Worm (Caenorhabditis elegans) whole organism, early embryonic: Measurements from ENCODE around the gene hif-1.

Experiments used
- B0310.2 ChIP-seq: sonication (generic microtip); optimal IDR thresholded peaks from 2 replicates; lab custom pipeline; 2016; ENCODE audit warnings: mild to moderate bottlenecking, missing genetic modification characterization, missing compliant biosample characterization
- F13C5.2 ChIP-seq: sonication (generic microtip); optimal IDR thresholded peaks from 2 replicates; lab custom pipeline; 2017; ENCODE audit warnings: mild to moderate bottlenecking, missing genetic modification characterization, inconsistent platforms, missing compliant biosample characterization
- aly-1 ChIP-seq: sonication (generic microtip); optimal IDR thresholded peaks from 2 replicates; lab custom pipeline; 2016; ENCODE audit warnings: missing genetic modification characterization, missing compliant biosample characterization
- ama-1 ChIP-seq: fragments of 150-350 bp; optimal IDR thresholded peaks from 2 replicates; lab custom pipeline; 2014
- ceh-13 ChIP-seq: fragments of 200-800 bp; sonication (Bioruptor generic); optimal IDR thresholded peaks from 2 replicates; lab custom pipeline; 2018; ENCODE audit warnings: mild to moderate bottlenecking, missing genetic modification characterization, missing compliant biosample characterization
- ceh-36 ChIP-seq: sonication (generic microtip); optimal IDR thresholded peaks from 2 replicates; lab custom pipeline; 2016; ENCODE audit warnings: missing genetic modification characterization, inconsistent platforms, missing compliant biosample characterization
- ets-7 ChIP-seq: sonication (generic microtip); optimal IDR thresholded peaks from 2 replicates; lab custom pipeline; 2016; ENCODE audit warnings: missing genotype, missing genetic modification characterization, missing compliant biosample characterization
- flt-1 ChIP-seq: fragments of 200-800 bp; sonication (Bioruptor generic); IDR thresholded peaks from 2 replicates; pipeline ENCODE4 v1.3.6; 2022; ENCODE audit warnings: missing genetic modification characterization, missing compliant biosample characterization
- hmbx-1 ChIP-seq: sonication (generic microtip); optimal IDR thresholded peaks from 2 replicates; lab custom pipeline; 2016; ENCODE audit warnings: mild to moderate bottlenecking, missing genetic modification characterization, missing compliant biosample characterization
- hmg-4 ChIP-seq: fragments of 200-800 bp; sonication (Bioruptor generic); optimal IDR thresholded peaks from 2 replicates; lab custom pipeline; 2018; ENCODE audit warnings: mild to moderate bottlenecking, missing genetic modification characterization, missing compliant biosample characterization
- hnd-1 ChIP-seq: sonication (generic microtip); optimal IDR thresholded peaks from 2 replicates; lab custom pipeline; 2016; ENCODE audit warnings: missing genetic modification characterization, missing compliant biosample characterization
- pes-1 ChIP-seq: fragments of 200-800 bp; sonication (Bioruptor generic); IDR thresholded peaks from 2 replicates; pipeline ENCODE4 v1.3.6; 2022; ENCODE audit warnings: missing genetic modification reagents, missing genetic modification characterization, missing compliant biosample characterization
- scrt-1 ChIP-seq: fragments of 200-800 bp; sonication (Bioruptor generic); IDR thresholded peaks from 2 replicates; pipeline ENCODE4 v1.3.6; 2022; ENCODE audit warnings: missing genetic modification characterization, missing compliant biosample characterization
- sea-1 ChIP-seq: fragments of 200-800 bp; sonication (Bioruptor generic); conservative IDR thresholded peaks from 2 replicates; pipeline ENCODE4 v1.3.6; 2022; ENCODE audit warnings: missing genetic modification characterization, missing compliant biosample characterization
- tbx-11 ChIP-seq: fragments of 200-800 bp; sonication (Bioruptor generic); IDR thresholded peaks from 2 replicates; pipeline ENCODE4 v1.3.6; 2022; ENCODE audit warnings: missing genetic modification characterization, missing compliant biosample characterization
- tbx-37 ChIP-seq: fragments of 200-800 bp; sonication (Bioruptor generic); conservative IDR thresholded peaks from 2 replicates; pipeline ENCODE4 v1.3.6; 2022; ENCODE audit warnings: missing genetic modification reagents, missing genetic modification characterization, missing compliant biosample characterization
- tra-4 ChIP-seq: sonication (generic microtip); optimal IDR thresholded peaks from 2 replicates; lab custom pipeline; 2017; ENCODE audit warnings: missing genetic modification characterization, missing compliant biosample characterization

Gene hif-1

DNA sequence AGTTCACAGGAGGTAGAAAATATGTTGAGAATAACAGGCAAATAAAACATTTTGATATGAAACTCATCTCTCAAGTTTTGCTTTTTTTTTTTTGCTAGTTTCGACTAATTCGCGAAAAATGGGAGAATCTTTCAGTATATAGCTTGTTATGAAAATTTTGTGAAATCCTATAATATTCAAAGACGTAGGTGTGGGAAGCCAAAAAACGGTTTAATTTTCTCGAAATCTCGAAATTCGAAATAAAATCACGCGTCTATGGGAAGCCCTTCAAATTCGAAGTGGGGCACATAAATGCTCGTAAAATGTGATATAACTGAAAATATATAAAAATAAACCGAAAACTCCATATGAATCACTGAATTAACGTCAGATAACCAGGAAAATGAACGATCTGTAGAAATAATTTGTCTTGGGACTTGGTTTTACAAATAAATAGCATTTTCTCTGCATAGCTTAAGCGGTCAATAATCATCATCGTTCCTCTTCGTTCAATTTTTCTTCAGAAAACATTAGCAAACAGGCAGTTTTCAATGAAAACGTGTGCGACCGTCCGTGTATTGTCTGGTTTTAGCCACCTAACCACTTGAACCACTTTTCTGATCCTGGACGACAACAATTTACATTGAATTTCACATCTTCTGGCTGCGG, 44.9 kb downstream of the hif-1 start, which contains the start of the genes gcy-22 and grl-14:
TSS of gene gcy-22 (minus strand) at position 101 of the 648 bp plus-strand sequence.
TSS of gene grl-14 (plus strand) at position 598 of the 648 bp plus-strand sequence.
- TF ChIP-seq flt-1 (GFP tag; lab: Robert Waterston, UW) (no peak), hmbx-1 (tag; lab: Kevin White, UChicago) (no peak), F13C5.2 (no peak), ceh-36 (no peak), ama-1 (no peak), tbx-37 (GFP tag; lab: Robert Waterston, UW) (no peak), tra-4 (tag; lab: Kevin White, UChicago) (no peak), scrt-1 (no peak), ets-7 (tag; lab: Kevin White, UChicago) (no peak), hnd-1 (tag; lab: Kevin White, UChicago) (no peak), sea-1 (GFP tag; lab: Robert Waterston, UW) (no peak), ceh-13 (GFP tag; lab: Kevin White, UChicago) (no peak), hmg-4 (GFP tag; lab: Kevin White, UChicago) (no peak), pes-1 (GFP tag; lab: Robert Waterston, UW) (no peak), tbx-11 (GFP tag; lab: Robert Waterston, UW) (no peak)

ce11 chrV:20826618-20827017, 46.4 kb downstream of the hif-1 start:
- TF ChIP-seq flt-1 (GFP tag; lab: Robert Waterston, UW) (no peak), hnd-1 (tag; lab: Kevin White, UChicago) (no peak), ceh-13 (GFP tag; lab: Kevin White, UChicago) (no peak), hmg-4 (GFP tag; lab: Kevin White, UChicago) (no peak), ceh-36 (no peak), ama-1 (no peak), scrt-1 (no peak), ets-7 (tag; lab: Kevin White, UChicago) (no peak), pes-1 (GFP tag; lab: Robert Waterston, UW) (no peak), aly-1 (no peak), tbx-37 (GFP tag; lab: Robert Waterston, UW) (no peak), tbx-11 (GFP tag; lab: Robert Waterston, UW) (no peak), sea-1 (GFP tag; lab: Robert Waterston, UW) (no peak), tra-4 (tag; lab: Kevin White, UChicago) (no peak), B0310.2 (tag; lab: Kevin White, UChicago) (no peak), hmbx-1 (tag; lab: Kevin White, UChicago) (no peak), F13C5.2 (no peak)

- no peak for TF ChIP-seq sea-1 (GFP tag; lab: Robert Waterston, UW)
- TF ChIP-seq ets-7 (tag; lab: Kevin White, UChicago) = no peak
- TF ChIP-seq tra-4 (tag; lab: Kevin White, UChicago) = no peak
- no peak for TF ChIP-seq ceh-13 (GFP tag; lab: Kevin White, UChicago)
- no peak for TF ChIP-seq aly-1
- TF ChIP-seq ceh-36 = no peak
- no peak for TF ChIP-seq pes-1 (GFP tag; lab: Robert Waterston, UW)
- TF ChIP-seq B0310.2 (tag; lab: Kevin White, UChicago) = no peak
- no peak for TF ChIP-seq flt-1 (GFP tag; lab: Robert Waterston, UW)
- TF ChIP-seq scrt-1 = no peak
- TF ChIP-seq tbx-11 (GFP tag; lab: Robert Waterston, UW) = no peak
- no peak for TF ChIP-seq hmbx-1 (tag; lab: Kevin White, UChicago)
- TF ChIP-seq hmg-4 (GFP tag; lab: Kevin White, UChicago) = no peak
- TF ChIP-seq tbx-37 (GFP tag; lab: Robert Waterston, UW) = no peak
- TF ChIP-seq hnd-1 (tag; lab: Kevin White, UChicago) = no peak
- TF ChIP-seq ama-1 = no peak
- no peak for TF ChIP-seq F13C5.2
Measured at ce11 chrV:20828820-20829219, 48.6 kb downstream of the hif-1 start, which contains the start of gene sbt-1. Gene sbt-1, minus strand, starts transcription at chrV:20828881.

DNA sequence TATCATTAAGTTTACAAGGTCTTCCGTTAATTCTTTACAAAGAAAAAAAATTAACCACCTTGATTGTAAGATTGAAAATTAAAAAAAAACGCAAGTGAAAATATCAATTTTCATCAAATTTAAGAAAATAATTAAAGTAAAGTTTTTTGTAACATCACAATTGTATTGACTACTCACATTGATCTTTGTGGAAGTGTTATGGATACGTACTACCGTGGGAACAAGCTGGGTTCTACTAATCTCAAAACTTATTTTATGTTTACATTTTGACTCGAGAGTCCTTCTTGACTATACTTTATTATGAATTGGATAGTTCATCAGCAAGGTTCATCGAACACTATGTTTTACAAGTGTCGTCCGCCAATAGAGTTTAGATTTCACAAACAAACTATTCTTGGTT, 49.3 kb downstream of the hif-1 start, which contains the start of gene num-1:
TSS of gene num-1 (plus strand) at position 301 of the 400 bp plus-strand sequence.
- TF ChIP-seq flt-1 (GFP tag; lab: Robert Waterston, UW) (no peak), B0310.2 (tag; lab: Kevin White, UChicago) (no peak), tra-4 (tag; lab: Kevin White, UChicago) (no peak), ama-1 (no peak), pes-1 (GFP tag; lab: Robert Waterston, UW) (no peak), scrt-1 (no peak), hmg-4 (GFP tag; lab: Kevin White, UChicago) (no peak), tbx-11 (GFP tag; lab: Robert Waterston, UW) (no peak), tbx-37 (GFP tag; lab: Robert Waterston, UW) (no peak), hmbx-1 (tag; lab: Kevin White, UChicago) (no peak), aly-1 (no peak), F13C5.2 (no peak)

- TF ChIP-seq hnd-1 (tag; lab: Kevin White, UChicago) = no peak
- TF ChIP-seq F13C5.2 = no peak
- TF ChIP-seq pes-1 (GFP tag; lab: Robert Waterston, UW) = no peak
- TF ChIP-seq ceh-13 (GFP tag; lab: Kevin White, UChicago) = no peak
- no peak for TF ChIP-seq hmbx-1 (tag; lab: Kevin White, UChicago)
Measured at ce11 chrV:20830409-20830808, 50.2 kb downstream of the hif-1 start.

ce11 chrV:20831867-20832266, 51.7 kb downstream of the hif-1 start:
- TF ChIP-seq ets-7 (tag; lab: Kevin White, UChicago) (no peak), pes-1 (GFP tag; lab: Robert Waterston, UW) (no peak), hmbx-1 (tag; lab: Kevin White, UChicago) (no peak)

DNA sequence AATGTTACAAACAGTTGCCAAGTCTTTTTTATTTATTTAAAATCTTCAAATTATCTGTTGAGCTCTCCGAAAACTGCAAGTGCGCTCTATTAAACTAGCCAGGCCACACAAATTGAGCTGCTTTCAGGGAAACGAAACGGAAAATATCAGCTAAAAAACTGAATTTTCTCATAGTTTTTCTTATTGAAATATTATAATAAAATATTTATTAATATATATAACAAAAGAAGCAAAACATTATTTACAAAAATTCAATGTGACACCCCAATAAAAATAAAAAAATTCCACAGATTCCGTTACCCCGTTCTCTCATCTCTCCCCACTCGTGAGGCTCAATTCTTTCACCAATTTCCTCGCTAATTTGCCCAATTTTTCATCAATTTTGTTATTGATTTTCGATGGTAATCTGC, 52.4 kb downstream of the hif-1 start:
- no peak for TF ChIP-seq flt-1 (GFP tag; lab: Robert Waterston, UW)
- TF ChIP-seq ceh-13 (GFP tag; lab: Kevin White, UChicago) = peak; percentile 24
- 0 out of 2 replicates have a peak, but pooled peaks have one; percentile 52 for TF ChIP-seq pes-1 (GFP tag; lab: Robert Waterston, UW)
- 0 out of 2 replicates have a peak, but pooled peaks have one; percentile 6 for TF ChIP-seq tbx-37 (GFP tag; lab: Robert Waterston, UW)
